Worm (Caenorhabditis elegans) whole organism, L3 larva: ENCODE results near the gene srx-9.

ENCODE experiments used
- R02D3.7 ChIP-seq: fragments of 150-350 bp; optimal IDR thresholded peaks from 2 replicates; lab custom pipeline; 2014; ENCODE audit warnings: missing biosample characterization, missing genetic modification characterization
- ZK546.5 ChIP-seq: sonication (generic microtip); optimal IDR thresholded peaks from 2 replicates; lab custom pipeline; 2017; ENCODE audit warnings: missing biosample characterization, missing genetic modification characterization
- aly-2 ChIP-seq: fragments of 150-350 bp; optimal IDR thresholded peaks from 2 replicates; lab custom pipeline; 2014; ENCODE audit warnings: missing biosample characterization, missing genetic modification characterization
- ama-1 ChIP-seq: fragments of 150-350 bp; optimal IDR thresholded peaks from 2 replicates; lab custom pipeline; 2018
- ceh-16 ChIP-seq: sonication (generic microtip); optimal IDR thresholded peaks from 2 replicates; lab custom pipeline; 2017; ENCODE audit warnings: missing biosample characterization, missing genetic modification characterization
- ceh-28 ChIP-seq: fragments of 150-350 bp; optimal IDR thresholded peaks from 2 replicates; lab custom pipeline; 2014; ENCODE audit warnings: missing biosample characterization, missing genetic modification reagents, missing genetic modification characterization
- ceh-82 ChIP-seq: fragments of 150-350 bp; optimal IDR thresholded peaks from 2 replicates; lab custom pipeline; 2014; ENCODE audit warnings: missing biosample characterization, missing genetic modification characterization
- ceh-9 ChIP-seq: sonication (generic microtip); optimal IDR thresholded peaks from 2 replicates; lab custom pipeline; 2018; ENCODE audit warnings: missing biosample characterization, missing genetic modification characterization
- daf-12 ChIP-seq: fragments of 150-350 bp; optimal IDR thresholded peaks from 2 replicates; lab custom pipeline; 2014; ENCODE audit warnings: missing biosample characterization, missing genetic modification reagents, missing genetic modification characterization
- egl-27 ChIP-seq: sonication (generic microtip); optimal IDR thresholded peaks from 4 replicates; lab custom pipeline; 2017; ENCODE audit warnings: missing biosample characterization, missing genetic modification reagents, missing genetic modification characterization
- egl-5 ChIP-seq: fragments of 150-350 bp; optimal IDR thresholded peaks from 2 replicates; lab custom pipeline; 2017; ENCODE audit warnings: missing biosample characterization, missing genetic modification reagents, missing genetic modification characterization, inconsistent platforms
- elt-1 ChIP-seq: fragments of 150-350 bp; optimal IDR thresholded peaks from 2 replicates; lab custom pipeline; 2014; ENCODE audit warnings: missing biosample characterization, missing genetic modification characterization
- elt-2 ChIP-seq: sonication (generic microtip); optimal IDR thresholded peaks from 2 replicates; lab custom pipeline; 2016; ENCODE audit warnings: missing genetic modification reagents, mild to moderate bottlenecking, missing genetic modification characterization, missing compliant biosample characterization
- fkh-10 ChIP-seq: sonication (generic microtip); optimal IDR thresholded peaks from 2 replicates; lab custom pipeline; 2017; ENCODE audit warnings: missing biosample characterization, missing genetic modification reagents, missing genetic modification characterization
- fkh-2 ChIP-seq: fragments of 150-350 bp; optimal IDR thresholded peaks from 2 replicates; lab custom pipeline; 2014; ENCODE audit warnings: missing biosample characterization, missing genetic modification reagents, missing genetic modification characterization
- fos-1 ChIP-seq: fragments of 150-350 bp; optimal IDR thresholded peaks from 2 replicates; lab custom pipeline; 2014; ENCODE audit warnings: missing biosample characterization, missing genetic modification characterization
- jun-1 ChIP-seq: fragments of 150-350 bp; optimal IDR thresholded peaks from 2 replicates; lab custom pipeline; 2014; ENCODE audit warnings: missing biosample characterization, missing genetic modification reagents, missing genetic modification characterization
- lin-15B ChIP-seq: fragments of 150-350 bp; optimal IDR thresholded peaks from 2 replicates; lab custom pipeline; 2014; ENCODE audit warnings: missing biosample characterization, missing genetic modification characterization
- lin-39 ChIP-seq: fragments of 150-350 bp; optimal IDR thresholded peaks from 2 replicates; lab custom pipeline; 2018; ENCODE audit warnings: missing biosample characterization, missing genetic modification reagents, missing genetic modification characterization
- lsy-12 ChIP-seq: sonication (generic microtip); optimal IDR thresholded peaks from 2 replicates; lab custom pipeline; 2016; ENCODE audit warnings: mild to moderate bottlenecking, missing genetic modification characterization, missing compliant biosample characterization
- mdl-1 ChIP-seq: fragments of 150-350 bp; optimal IDR thresholded peaks from 2 replicates; lab custom pipeline; 2014; ENCODE audit warnings: missing biosample characterization, missing genetic modification characterization
- mml-1 ChIP-seq: fragments of 150-350 bp; sonication (generic microtip); optimal IDR thresholded peaks from 3 replicates; lab custom pipeline; 2014; ENCODE audit warnings: missing biosample characterization, missing genetic modification characterization
- nfya-1 ChIP-seq: sonication (generic microtip); optimal IDR thresholded peaks from 2 replicates; lab custom pipeline; 2017; ENCODE audit warnings: missing genetic modification characterization, mild to moderate bottlenecking, missing compliant biosample characterization, antibody characterized with exemption, moderate library complexity; ENCODE audit not compliant: insufficient read depth
- nhr-12 ChIP-seq: fragments of 150-350 bp; optimal IDR thresholded peaks from 2 replicates; lab custom pipeline; 2014; ENCODE audit warnings: missing biosample characterization, missing genetic modification characterization
- nhr-23 ChIP-seq: fragments of 150-350 bp; optimal IDR thresholded peaks from 2 replicates; lab custom pipeline; 2014; ENCODE audit warnings: missing biosample characterization, missing genetic modification reagents, missing genetic modification characterization
- nhr-237 ChIP-seq: fragments of 150-350 bp; optimal IDR thresholded peaks from 2 replicates; lab custom pipeline; 2014; ENCODE audit warnings: missing biosample characterization, missing genetic modification characterization
- nhr-25 ChIP-seq: sonication (generic microtip); optimal IDR thresholded peaks from 2 replicates; lab custom pipeline; 2017; ENCODE audit warnings: missing biosample characterization, missing genetic modification characterization
- nhr-28 ChIP-seq: fragments of 150-350 bp; optimal IDR thresholded peaks from 2 replicates; lab custom pipeline; 2014; ENCODE audit warnings: missing biosample characterization, missing genetic modification characterization
- nhr-43 ChIP-seq: sonication (generic microtip); optimal IDR thresholded peaks from 2 replicates; lab custom pipeline; 2016; ENCODE audit warnings: mild to moderate bottlenecking, missing genetic modification characterization, missing compliant biosample characterization; ENCODE audit not compliant: poor library complexity, severe bottlenecking
- nhr-67 ChIP-seq: fragments of 150-350 bp; optimal IDR thresholded peaks from 2 replicates; lab custom pipeline; 2014; ENCODE audit warnings: missing biosample characterization, missing genetic modification characterization
- nhr-77 ChIP-seq: fragments of 150-350 bp; optimal IDR thresholded peaks from 2 replicates; lab custom pipeline; 2014; ENCODE audit warnings: missing biosample characterization, missing genetic modification characterization
- pha-4 ChIP-seq: fragments of 150-350 bp; optimal IDR thresholded peaks from 2 replicates; lab custom pipeline; 2014; ENCODE audit warnings: missing biosample characterization, missing genetic modification reagents, missing genetic modification characterization
- pqm-1 ChIP-seq: fragments of 150-350 bp; optimal IDR thresholded peaks from 2 replicates; lab custom pipeline; 2017; ENCODE audit warnings: missing biosample characterization, missing genetic modification characterization, inconsistent platforms
- skn-1 ChIP-seq: fragments of 150-350 bp; optimal IDR thresholded peaks from 2 replicates; lab custom pipeline; 2014; ENCODE audit warnings: missing biosample characterization, missing genetic modification characterization
- snpc-4 ChIP-seq: fragments of 150-350 bp; optimal IDR thresholded peaks from 2 replicates; lab custom pipeline; 2014; ENCODE audit warnings: missing biosample characterization, missing genetic modification characterization
- tbx-2 ChIP-seq: sonication (generic microtip); optimal IDR thresholded peaks from 2 replicates; lab custom pipeline; 2016; ENCODE audit warnings: mild to moderate bottlenecking, missing genetic modification characterization, missing compliant biosample characterization
- unc-39 ChIP-seq: sonication (generic microtip); optimal IDR thresholded peaks from 4 replicates; lab custom pipeline; 2017; ENCODE audit warnings: missing biosample characterization, missing genetic modification characterization
- unc-62 ChIP-seq: fragments of 150-350 bp; sonication (generic microtip); optimal IDR thresholded peaks from 4 replicates; lab custom pipeline; 2014; ENCODE audit warnings: missing biosample characterization, missing genetic modification reagents, missing genetic modification characterization
- zag-1 ChIP-seq: fragments of 150-350 bp; optimal IDR thresholded peaks from 2 replicates; lab custom pipeline; 2014; ENCODE audit warnings: missing biosample characterization, missing genetic modification characterization
- ztf-11 ChIP-seq: fragments of 150-350 bp; optimal IDR thresholded peaks from 2 replicates; lab custom pipeline; 2014; ENCODE audit warnings: missing biosample characterization, missing genetic modification characterization
- ztf-4 ChIP-seq: fragments of 150-350 bp; optimal IDR thresholded peaks from 2 replicates; lab custom pipeline; 2014; ENCODE audit warnings: missing biosample characterization, missing genetic modification characterization

Gene srx-9

ce11 chrV:7391933-7392332, 3.3 kb downstream of the srx-9 start, which contains the start of gene fbxa-105:
TSS of gene fbxa-105 (minus strand) at chrV:7392029.
- TF ChIP-seq fkh-2 (tag; lab: Kevin White, UChicago) (no peak), pha-4 (peak; percentile 48), nhr-25 (no peak), nhr-28 (tag; lab: Kevin White, UChicago) (no peak), nhr-23 (tag; lab: Kevin White, UChicago) (no peak), mdl-1 (no peak), snpc-4 (tag; lab: Kevin White, UChicago) (no peak), unc-39 (no peak), aly-2 (tag; lab: Kevin White, UChicago) (no peak), pqm-1 (peak; percentile 9), elt-2 (tag; lab: Kevin White, UChicago) (peak; percentile 60), nhr-237 (tag; lab: Kevin White, UChicago) (no peak), lin-39 (no peak)

- TF ChIP-seq mml-1 (no peak), tbx-2 (no peak), nhr-12 (tag; lab: Kevin White, UChicago) (no peak), fkh-10 (GFP tag; lab: Kevin White, UChicago) (no peak), lsy-12 (tag; lab: Kevin White, UChicago) (no peak), elt-2 (tag; lab: Kevin White, UChicago) (no peak), ceh-28 (tag; lab: Kevin White, UChicago) (no peak), snpc-4 (tag; lab: Kevin White, UChicago) (no peak), fos-1 (tag; lab: Kevin White, UChicago) (no peak), nhr-67 (no peak), fkh-2 (tag; lab: Kevin White, UChicago) (no peak), egl-5 (no peak), egl-27 (no peak), zag-1 (tag; lab: Kevin White, UChicago) (no peak), lin-39 (no peak), skn-1 (tag; lab: Kevin White, UChicago) (no peak), elt-1 (tag; lab: Kevin White, UChicago) (no peak), ceh-82 (no peak), unc-62 (GFP tag; lab: Kevin White, UChicago) (no peak)
Observed at ce11 chrV:7389771-7390170, 5.5 kb downstream of the srx-9 start, which contains the start of gene C02H6.1. TSS of gene C02H6.1 (minus strand) at chrV:7389871.

- no peak for TF ChIP-seq lin-39
- no peak for TF ChIP-seq fkh-2 (tag; lab: Kevin White, UChicago)
- no peak for TF ChIP-seq nhr-28 (tag; lab: Kevin White, UChicago)
- no peak for TF ChIP-seq nhr-77 (tag; lab: Kevin White, UChicago)
- no peak for TF ChIP-seq aly-2 (tag; lab: Kevin White, UChicago)
- no peak for TF ChIP-seq elt-2 (tag; lab: Kevin White, UChicago)
- TF ChIP-seq ceh-9, result no peak
- TF ChIP-seq nfya-1 (tag; lab: Kevin White, UChicago), result no peak
- TF ChIP-seq ztf-4 (tag; lab: Kevin White, UChicago), result no peak
- no peak for TF ChIP-seq R02D3.7
- no peak for TF ChIP-seq ZK546.5 (tag; lab: Kevin White, UChicago)
- TF ChIP-seq zag-1 (tag; lab: Kevin White, UChicago), result no peak
Observed at ce11 chrV:7387755-7388154, 7.5 kb downstream of the srx-9 start, which contains the start of gene C02H6.3. TSS of gene C02H6.3 (minus strand) at chrV:7387855.

- peak; percentile 1 for TF ChIP-seq pha-4
- TF ChIP-seq ceh-16, result no peak
Observed at ce11 chrV:7386052-7386573, 9.1 kb downstream of the srx-9 start, which contains the start of gene srp-6. TSS of gene srp-6 (minus strand) at chrV:7386102.

ce11 chrV:7381008-7381407, 14.3 kb downstream of the srx-9 start, which contains the start of gene C03G6.17:
TSS of gene C03G6.17 (minus strand) at chrV:7381108.
- TF ChIP-seq fos-1 (tag; lab: Kevin White, UChicago), result no peak
- TF ChIP-seq elt-2 (tag; lab: Kevin White, UChicago), result no peak
- TF ChIP-seq nhr-43, result no peak
- no peak for TF ChIP-seq ama-1 (lab: Kevin White, UChicago)
- no peak for TF ChIP-seq tbx-2
- no peak for TF ChIP-seq ZK546.5 (tag; lab: Kevin White, UChicago)
- TF ChIP-seq daf-12 (tag; lab: Kevin White, UChicago), result no peak
- TF ChIP-seq lin-15B (tag; lab: Kevin White, UChicago), result no peak
- no peak for TF ChIP-seq ceh-82
- TF ChIP-seq mml-1, result no peak
- no peak for TF ChIP-seq nhr-23 (tag; lab: Kevin White, UChicago)
- TF ChIP-seq jun-1 (tag; lab: Kevin White, UChicago), result no peak
- TF ChIP-seq ztf-11 (tag; lab: Kevin White, UChicago), result no peak
- TF ChIP-seq lin-39, result no peak
- no peak for TF ChIP-seq nfya-1 (tag; lab: Kevin White, UChicago)
- TF ChIP-seq unc-62 (GFP tag; lab: Kevin White, UChicago), result no peak
